Fruit fly (Drosophila melanogaster) whole organism, prepupa: ENCODE results near the gene Rrp47.

Source experiments
- CG11902 ChIP-seq: fragments of 200-800 bp; sonication (Bioruptor generic); optimal IDR thresholded peaks from 3 replicates; lab custom pipeline; 2016; ENCODE audit warnings: missing biosample characterization, missing genetic modification characterization
- CG1621 ChIP-seq: fragments of 200-800 bp; sonication (Bioruptor generic); optimal IDR thresholded peaks from 3 replicates; lab custom pipeline; 2018; ENCODE audit warnings: missing biosample characterization, mild to moderate bottlenecking, missing genetic modification characterization
- CG16779 ChIP-seq: fragments of 200-800 bp; sonication (Bioruptor generic); optimal IDR thresholded peaks from 3 replicates; lab custom pipeline; 2017; ENCODE audit warnings: missing biosample characterization, mild to moderate bottlenecking, missing genetic modification characterization
- CG32006 ChIP-seq: fragments of 200-800 bp; sonication (Bioruptor generic); optimal IDR thresholded peaks from 3 replicates; lab custom pipeline; 2017; ENCODE audit warnings: missing biosample characterization, mild to moderate bottlenecking, missing genetic modification characterization
- CG8319 ChIP-seq: fragments of 200-800 bp; sonication (Bioruptor generic); optimal IDR thresholded peaks from 3 replicates; lab custom pipeline; 2016; ENCODE audit warnings: missing biosample characterization, missing genetic modification characterization
- OdsH ChIP-seq: fragments of 200-800 bp; sonication (Bioruptor generic); optimal IDR thresholded peaks from 3 replicates; lab custom pipeline; 2016; ENCODE audit warnings: missing biosample characterization, missing genetic modification characterization
- achi ChIP-seq: fragments of 200-800 bp; sonication (Bioruptor generic); optimal IDR thresholded peaks from 3 replicates; lab custom pipeline; 2016; ENCODE audit warnings: missing biosample characterization, missing genetic modification characterization
- acj6 ChIP-seq: fragments of 200-800 bp; sonication (Bioruptor generic); optimal IDR thresholded peaks from 3 replicates; lab custom pipeline; 2016; ENCODE audit warnings: missing biosample characterization, missing genetic modification characterization
- cyc ChIP-seq: fragments of 200-800 bp; sonication (Bioruptor generic); optimal IDR thresholded peaks from 3 replicates; lab custom pipeline; 2016; ENCODE audit warnings: missing biosample characterization, missing genetic modification characterization
- dac ChIP-seq: fragments of 200-800 bp; sonication (Bioruptor generic); optimal IDR thresholded peaks from 2 replicates; lab custom pipeline; 2017; ENCODE audit warnings: missing biosample characterization, mild to moderate bottlenecking, missing genetic modification characterization
- lz ChIP-seq: fragments of 200-800 bp; sonication (Bioruptor generic); optimal IDR thresholded peaks from 3 replicates; lab custom pipeline; 2016; ENCODE audit warnings: missing biosample characterization, missing genetic modification characterization
- vri ChIP-seq: fragments of 200-800 bp; sonication (Bioruptor generic); optimal IDR thresholded peaks from 3 replicates; lab custom pipeline; 2016; ENCODE audit warnings: missing biosample characterization, mild to moderate bottlenecking, missing genetic modification characterization

DNA sequence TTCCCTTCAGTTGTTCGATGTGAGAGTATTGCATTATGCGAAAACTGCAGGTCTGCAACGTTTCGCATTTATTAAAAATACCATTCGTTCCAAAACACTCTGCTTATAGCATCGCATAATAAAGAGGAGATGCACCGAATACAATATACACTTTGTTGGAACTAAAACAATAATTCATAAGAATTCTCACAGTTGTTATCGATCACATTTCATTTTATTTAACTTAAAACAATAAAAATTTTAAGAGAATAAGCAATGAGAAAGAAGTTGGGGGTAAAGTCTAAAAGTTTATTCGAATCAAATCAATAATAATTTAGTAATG is 10.5 kb upstream of the Rrp47 start:
- TF ChIP-seq CG1621 (tag; lab: Kevin White, UChicago), result no peak
- no peak for TF ChIP-seq vri (GFP tag; lab: Kevin White, UChicago)
- TF ChIP-seq CG11902 (GFP tag; lab: Kevin White, UChicago), result no peak
- TF ChIP-seq lz, result peak; percentile 16
- TF ChIP-seq achi (GFP tag; lab: Kevin White, UChicago), result no peak
- no peak for TF ChIP-seq dac (GFP tag; lab: Kevin White, UChicago)
- TF ChIP-seq OdsH (GFP tag; lab: Kevin White, UChicago), result no peak
- TF ChIP-seq CG8319 (GFP tag; lab: Kevin White, UChicago), result no peak
- no peak for TF ChIP-seq cyc
- TF ChIP-seq CG16779 (tag; lab: Kevin White, UChicago), result no peak
- no peak for TF ChIP-seq acj6
- TF ChIP-seq CG32006 (GFP tag; lab: Kevin White, UChicago), result no peak
